Fruit fly (Drosophila melanogaster) whole organism, embryonic: ENCODE measurements around the gene CG18766.

Source experiments
- Abd-B ChIP-seq: fragments of 200-800 bp; sonication (Bioruptor generic); optimal IDR thresholded peaks from 2 replicates; lab custom pipeline; 2018; ENCODE audit warnings: missing biosample characterization, mild to moderate bottlenecking, missing genetic modification characterization, moderate library complexity
- CG11247 ChIP-seq: fragments of 200-800 bp; sonication (Bioruptor generic); IDR thresholded peaks from 2 replicates; pipeline ENCODE4 v1.3.6; 2022; ENCODE audit warnings: missing biosample characterization, missing genetic modification characterization
- CG12659 ChIP-seq: fragments of 200-800 bp; sonication (Bioruptor generic); optimal IDR thresholded peaks from 3 replicates; lab custom pipeline; 2017; ENCODE audit warnings: mild to moderate bottlenecking, missing biosample characterization, missing genetic modification reagents, missing genetic modification characterization
- CG13296 ChIP-seq: fragments of 200-800 bp; sonication (Bioruptor generic); optimal IDR thresholded peaks from 3 replicates; lab custom pipeline; 2018; ENCODE audit warnings: missing biosample characterization, mild to moderate bottlenecking, missing genetic modification characterization
- CG14860 ChIP-seq: fragments of 200-800 bp; sonication (Bioruptor generic); IDR thresholded peaks from 3 replicates; pipeline ENCODE4 v1.3.6; 2022; ENCODE audit warnings: missing biosample characterization, missing genetic modification characterization; ENCODE audit not compliant: partially characterized antibody
- CG14965 ChIP-seq: fragments of 200-800 bp; sonication (Bioruptor generic); optimal IDR thresholded peaks from 2 replicates; lab custom pipeline; 2016; ENCODE audit warnings: missing biosample characterization, missing genetic modification characterization, borderline replicate concordance
- CG15479 ChIP-seq: fragments of 200-800 bp; sonication (Bioruptor generic); optimal IDR thresholded peaks from 3 replicates; lab custom pipeline; 2019; ENCODE audit warnings: missing biosample characterization, mild to moderate bottlenecking, missing genetic modification characterization, moderate library complexity
- CG17802 ChIP-seq: fragments of 200-800 bp; sonication (Bioruptor generic); optimal IDR thresholded peaks from 2 replicates; lab custom pipeline; 2018; ENCODE audit warnings: missing biosample characterization, mild to moderate bottlenecking, missing genetic modification characterization, moderate library complexity
- CG17829 ChIP-seq: fragments of 200-800 bp; optimal IDR thresholded peaks from 2 replicates; lab custom pipeline; 2019; ENCODE audit warnings: missing biosample characterization, mild to moderate bottlenecking, missing genetic modification characterization, moderate library complexity
- CG1832 ChIP-seq: fragments of 200-800 bp; sonication (Bioruptor generic); optimal IDR thresholded peaks from 2 replicates; lab custom pipeline; 2017; ENCODE audit warnings: missing biosample characterization, mild to moderate bottlenecking, missing genetic modification characterization, inconsistent platforms
- CG34376 ChIP-seq: fragments of 200-800 bp; sonication (Bioruptor generic); optimal IDR thresholded peaks from 2 replicates; lab custom pipeline; 2018; ENCODE audit warnings: missing biosample characterization, mild to moderate bottlenecking, missing genetic modification characterization
- CG3838 ChIP-seq: fragments of 200-800 bp; sonication (Bioruptor generic); optimal IDR thresholded peaks from 3 replicates; lab custom pipeline; 2016; ENCODE audit warnings: missing biosample characterization, missing genetic modification characterization
- CG4328 ChIP-seq: fragments of 200-800 bp; sonication (Bioruptor generic); optimal IDR thresholded peaks from 3 replicates; lab custom pipeline; 2017; ENCODE audit warnings: missing biosample characterization, missing genetic modification reagents, missing genetic modification characterization
- CG5245 ChIP-seq: fragments of 200-800 bp; sonication (Bioruptor generic); optimal IDR thresholded peaks from 3 replicates; lab custom pipeline; 2016; ENCODE audit warnings: missing biosample characterization, missing genetic modification characterization
- CG6813 ChIP-seq: fragments of 200-800 bp; sonication (Bioruptor generic); optimal IDR thresholded peaks from 2 replicates; lab custom pipeline; 2017; ENCODE audit warnings: missing biosample characterization, missing genetic modification characterization, mild to moderate bottlenecking, moderate library complexity, missing genetic modification reagents
- CG7556 ChIP-seq: fragments of 200-800 bp; sonication (Bioruptor generic); optimal IDR thresholded peaks from 2 replicates; lab custom pipeline; 2017; ENCODE audit warnings: missing biosample characterization, mild to moderate bottlenecking, missing genetic modification characterization
- CG8924 ChIP-seq: fragments of 200-800 bp; optimal IDR thresholded peaks from 3 replicates; lab custom pipeline; 2019; ENCODE audit warnings: missing biosample characterization, mild to moderate bottlenecking, missing genetic modification characterization, moderate library complexity
- Dip3 ChIP-seq: fragments of 200-800 bp; sonication (Bioruptor generic); optimal IDR thresholded peaks from 3 replicates; lab custom pipeline; 2016; ENCODE audit warnings: missing biosample characterization, missing genetic modification characterization
- Dref ChIP-seq: fragments of 200-800 bp; sonication (Bioruptor generic); IDR thresholded peaks from 2 replicates; pipeline ENCODE4 v1.3.6; 2022; ENCODE audit warnings: missing biosample characterization, missing genetic modification characterization
- Eip74EF ChIP-seq, 2 experiments: fragments of 200-800 bp in 1 of 2; fragments of >200 bp in 1 of 2; sonication (Bioruptor generic) in 1 of 2; optimal IDR thresholded peaks; 2 replicates each; lab custom pipeline; 2017 to 2019; ENCODE audit warnings: missing biosample characterization in 2 of 2, missing genetic modification characterization in 2 of 2, mild to moderate bottlenecking in 1 of 2, moderate library complexity in 1 of 2
- Hr78 ChIP-seq, 2 experiments: fragments of 200-800 bp in 1 of 2; fragments of >200 bp in 1 of 2; sonication (Bioruptor generic) in 1 of 2; optimal IDR thresholded peaks; 2 replicates each; lab custom pipeline; 2017 to 2019; ENCODE audit warnings: missing biosample characterization in 2 of 2, missing genetic modification characterization in 2 of 2, mild to moderate bottlenecking in 1 of 2, moderate library complexity in 1 of 2
- MBD-R2 ChIP-seq: fragments of 200-800 bp; sonication (Bioruptor generic); IDR thresholded peaks from 2 replicates; pipeline ENCODE4 v1.3.6; 2022; ENCODE audit warnings: missing biosample characterization, missing genetic modification characterization
- MTF-1 ChIP-seq: fragments of 200-800 bp; sonication (Bioruptor generic); optimal IDR thresholded peaks from 2 replicates; lab custom pipeline; 2018; ENCODE audit warnings: missing biosample characterization, mild to moderate bottlenecking, missing genetic modification characterization, borderline replicate concordance
- Mes4 ChIP-seq: fragments of 200-800 bp; sonication (Bioruptor generic); optimal IDR thresholded peaks from 2 replicates; lab custom pipeline; 2016; ENCODE audit warnings: missing biosample characterization, missing genetic modification characterization
- Pdp1 ChIP-seq, 2 experiments: fragments of 200-800 bp; sonication (Bioruptor generic); optimal IDR thresholded peaks; 3 replicates each; lab custom pipeline; 2016; ENCODE audit warnings: missing biosample characterization in 2 of 2, missing genetic modification characterization in 2 of 2, mild to moderate bottlenecking in 1 of 2, moderate library complexity in 1 of 2
- Taf1 ChIP-seq: fragments of 200-800 bp; sonication (Bioruptor generic); IDR thresholded peaks from 2 replicates; pipeline ENCODE4 v1.3.6; 2022; ENCODE audit warnings: missing biosample characterization, missing genetic modification characterization
- az2 ChIP-seq: fragments of 200-800 bp; sonication (Bioruptor generic); optimal IDR thresholded peaks from 3 replicates; lab custom pipeline; 2016; ENCODE audit warnings: missing biosample characterization, missing genetic modification characterization
- br ChIP-seq: fragments of >200 bp; optimal IDR thresholded peaks from 2 replicates; lab custom pipeline; 2017
- disco-r ChIP-seq: fragments of 200-800 bp; sonication (Bioruptor generic); optimal IDR thresholded peaks from 2 replicates; lab custom pipeline; 2016; ENCODE audit warnings: missing biosample characterization, missing genetic modification characterization
- esg ChIP-seq: fragments of 200-800 bp; sonication (Bioruptor generic); conservative IDR thresholded peaks from 2 replicates; pipeline ENCODE4 v1.3.6; 2022; ENCODE audit warnings: missing biosample characterization, missing genetic modification characterization
- knrl ChIP-seq: fragments of 200-800 bp; sonication (Bioruptor generic); IDR thresholded peaks from 3 replicates; pipeline ENCODE4 v1.3.6; 2022; ENCODE audit warnings: missing biosample characterization, missing genetic modification characterization; ENCODE audit not compliant: partially characterized antibody
- lmd ChIP-seq: fragments of 200-800 bp; sonication (Bioruptor generic); IDR thresholded peaks from 2 replicates; pipeline ENCODE4 v1.3.6; 2022; ENCODE audit warnings: missing biosample characterization, missing genetic modification characterization
- nom ChIP-seq: fragments of 200-800 bp; sonication (Bioruptor generic); optimal IDR thresholded peaks from 2 replicates; lab custom pipeline; 2017; ENCODE audit warnings: missing biosample characterization, missing genetic modification characterization, mild to moderate bottlenecking, moderate library complexity, missing genetic modification reagents
- sim ChIP-seq: fragments of 200-800 bp; sonication (Bioruptor generic); IDR thresholded peaks from 2 replicates; pipeline ENCODE4 v1.3.6; 2022; ENCODE audit warnings: missing biosample characterization, missing genetic modification characterization
- slp2 ChIP-seq: fragments of 200-800 bp; sonication (Bioruptor generic); optimal IDR thresholded peaks from 2 replicates; lab custom pipeline; 2016; ENCODE audit warnings: missing biosample characterization, missing genetic modification characterization
- stc ChIP-seq: fragments of 200-800 bp; sonication (Bioruptor generic); IDR thresholded peaks from 2 replicates; pipeline ENCODE4 v1.3.6; 2022; ENCODE audit warnings: missing biosample characterization, missing genetic modification characterization
- sug ChIP-seq: fragments of 200-800 bp; optimal IDR thresholded peaks from 2 replicates; lab custom pipeline; 2019; ENCODE audit warnings: missing biosample characterization, mild to moderate bottlenecking, missing genetic modification characterization, moderate library complexity

CG18766 gene

DNA sequence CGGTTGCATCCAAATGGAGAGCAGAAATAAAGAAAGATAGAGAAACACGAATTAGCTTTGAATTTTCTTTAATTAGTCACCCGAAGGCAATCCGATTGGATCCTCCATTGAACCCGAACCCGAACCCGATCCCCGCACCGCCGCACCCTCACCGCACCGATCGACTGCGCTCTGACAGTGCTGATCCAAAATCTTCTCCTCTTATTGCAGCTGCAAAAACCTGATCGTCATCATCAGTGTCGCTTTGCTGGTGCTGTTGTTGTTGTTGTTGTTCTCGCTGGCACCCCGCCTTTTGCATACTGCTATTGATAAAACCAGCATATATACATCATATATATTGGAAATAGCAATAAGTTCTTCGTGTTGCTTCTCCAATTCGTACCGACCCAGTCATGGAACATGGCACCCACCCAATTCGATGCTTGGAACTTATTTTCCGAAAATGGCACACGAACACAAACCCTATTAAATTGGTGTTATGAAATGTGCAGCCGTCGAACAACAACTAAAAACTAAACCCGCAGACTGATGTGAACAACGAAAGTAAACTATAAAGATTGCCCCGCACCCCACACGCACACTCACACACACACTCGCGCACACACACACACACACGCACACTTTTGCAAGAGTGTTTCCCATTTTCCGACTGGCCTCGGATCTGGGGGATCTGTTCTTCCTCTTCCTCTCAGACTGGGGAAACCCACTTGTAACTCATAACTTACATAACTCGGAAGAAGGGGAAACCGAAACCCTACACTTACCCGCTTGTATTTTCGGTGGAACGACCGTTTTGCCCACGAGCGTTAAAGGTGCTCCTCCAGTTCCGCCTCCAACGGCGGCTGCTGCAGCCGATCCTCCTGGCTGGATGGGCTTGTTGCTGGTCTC lies 25.6 kb upstream of the CG18766 start (continued):
- TF ChIP-seq slp2 (GFP tag; lab: Kevin White, UChicago) (no peak), CG4328 (no peak), CG14965 (GFP tag; lab: Kevin White, UChicago) (no peak), Hr78 (GFP tag; optimal IDR thresholded peaks at IDR 0.05; lab: Kevin White, UChicago) (no peak), esg (no peak), MBD-R2 (peak; percentile 5; the same call in 1 of the 2 replicates), Dip3 (GFP tag; lab: Kevin White, UChicago) (no peak), Dref (GFP tag; lab: Robert Waterston, UW) (no peak), CG11247 (GFP tag; lab: Robert Waterston, UW) (no peak), CG8924 (tag; lab: Kevin White, UChicago) (no peak), CG7556 (GFP tag; lab: Kevin White, UChicago) (no peak), Pdp1 (GFP tag; optimal IDR thresholded peaks at IDR 0.05; lab: Kevin White, UChicago) (peak in 1 of 2 experiments; percentile 68), az2 (GFP tag; lab: Kevin White, UChicago) (no peak), CG14860 (GFP tag; lab: Robert Waterston, UW) (no peak), Taf1 (GFP tag; lab: Robert Waterston, UW) (no peak), CG3838 (GFP tag; lab: Kevin White, UChicago) (no peak), CG34376 (GFP tag; lab: Kevin White, UChicago) (no peak), sug (tag; lab: Kevin White, UChicago) (peak; percentile 17), Mes4 (GFP tag; lab: Kevin White, UChicago) (no peak), CG15479 (GFP tag; lab: Kevin White, UChicago) (no peak), br (lab: Kevin White, UChicago) (no peak), nom (peak; percentile 50)

DNA sequence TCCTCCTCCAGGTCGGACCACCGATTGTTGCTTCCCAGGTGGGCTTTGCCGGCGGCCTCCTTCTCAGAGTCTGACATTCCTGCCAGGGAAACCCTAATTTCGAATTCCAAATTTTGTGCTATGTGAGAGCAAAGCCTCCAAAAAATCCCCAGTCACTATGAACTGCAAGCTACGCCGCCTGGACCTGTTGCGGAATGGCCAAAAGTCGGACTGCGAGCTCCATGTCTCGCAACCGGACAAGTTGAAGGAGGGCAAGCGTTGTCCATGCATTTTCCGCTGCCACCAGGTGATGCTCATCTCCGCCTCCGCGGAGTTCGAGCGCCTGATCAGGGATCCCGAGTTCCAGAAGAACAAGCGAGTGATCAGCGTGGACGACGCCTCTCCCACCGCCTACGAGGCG lies 20.3 kb upstream of the CG18766 start, which contains the start of the genes CG14262 and CG14260:
CG14262 (minus strand) TSS at position 101 of the 400 bp plus-strand sequence.
CG14260 (plus strand) TSS at position 128 of the 400 bp plus-strand sequence.
- TF ChIP-seq CG5245 (GFP tag; lab: Kevin White, UChicago) (no peak), disco-r (no peak), CG1832 (GFP tag; lab: Kevin White, UChicago) (no peak), stc (no peak), CG17829 (tag; lab: Kevin White, UChicago) (no peak), MTF-1 (GFP tag; lab: Kevin White, UChicago) (no peak), CG12659 (GFP tag; lab: Kevin White, UChicago) (no peak), CG6813 (GFP tag; lab: Kevin White, UChicago) (no peak), sim (GFP tag; lab: Robert Waterston, UW) (no peak), Eip74EF (GFP tag; optimal IDR thresholded peaks at IDR 0.05; lab: Kevin White, UChicago) (no peak), CG17802 (no peak), knrl (GFP tag; lab: Robert Waterston, UW) (no peak), Abd-B (no peak), CG13296 (no peak), lmd (GFP tag; lab: Robert Waterston, UW) (no peak)
